Fruit fly (Drosophila melanogaster): ENCODE results near the gene AlkB.

DNA sequence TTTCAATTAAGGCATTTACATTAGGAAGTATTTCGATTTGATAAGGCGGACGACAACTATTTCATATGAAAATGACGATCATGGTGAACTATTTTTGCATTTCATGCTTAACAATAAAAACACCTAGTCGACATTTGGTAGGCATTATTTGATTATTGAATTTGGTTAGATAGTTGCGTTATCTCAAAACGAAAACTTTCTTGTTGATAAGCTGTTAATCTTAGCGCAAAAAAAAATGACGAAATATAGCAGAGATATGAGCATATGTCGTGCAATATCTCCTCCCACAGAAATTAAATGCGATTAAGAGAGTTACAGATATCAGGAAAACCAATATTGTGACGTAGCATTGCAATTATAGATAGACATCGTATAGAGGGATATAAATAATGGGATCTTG is 29.5 kb upstream of the AlkB start:
- TF ChIP-seq CG10348 (GFP tag; IDR thresholded peaks at IDR 0.05) (no peak), gl (tag; optimal IDR thresholded peaks at IDR 0.05) (no peak), CG14655 (GFP tag; optimal IDR thresholded peaks at IDR 0.05) (no peak), CG17806 (tag; optimal IDR thresholded peaks at IDR 0.05) (no peak), EcR (GFP tag; optimal IDR thresholded peaks at IDR 0.05) (no peak), CG34367 (tag; optimal IDR thresholded peaks at IDR 0.05) (no peak), rn (GFP tag; IDR thresholded peaks at IDR 0.05) (no peak), CG8159 (tag; optimal IDR thresholded peaks at IDR 0.05) (no peak), Snoo (tag; optimal IDR thresholded peaks at IDR 0.05) (no peak), CG8301 (tag; optimal IDR thresholded peaks at IDR 0.05) (no peak), Ets98B (GFP tag; IDR thresholded peaks at IDR 0.05) (no peak)

Data from whole organism, pupa.